Worm (Caenorhabditis elegans): ENCODE results near the gene cln-3.1.

DNA sequence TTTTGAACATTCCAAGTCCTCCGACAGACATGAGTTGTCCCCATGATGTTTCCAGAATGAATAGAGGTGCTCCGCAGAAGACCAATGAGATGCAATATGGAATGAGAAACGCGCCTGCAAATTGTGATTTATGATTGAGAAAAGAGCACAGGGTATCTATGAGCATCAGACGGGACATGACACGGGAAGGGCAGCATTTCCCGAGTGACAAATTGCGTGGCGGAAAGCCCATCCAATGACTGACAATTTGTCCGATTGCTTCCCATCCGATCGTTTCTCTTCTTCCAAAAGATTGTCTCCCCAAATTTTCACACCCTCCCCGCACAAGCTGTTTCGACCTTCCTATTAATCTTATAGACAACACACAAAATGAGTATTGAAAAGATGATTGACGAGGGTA, 42.3 kb upstream of the cln-3.1 start:
- TF ChIP-seq fkh-6 (tag; optimal IDR thresholded peaks at IDR 0.05) (no peak), pat-9 (tag; optimal IDR thresholded peaks at IDR 0.05) (no peak), pqm-1 (tag; optimal IDR thresholded peaks at IDR 0.05) (no peak), fkh-10 (GFP tag; optimal IDR thresholded peaks at IDR 0.05) (no peak), nhr-11 (tag; optimal IDR thresholded peaks at IDR 0.05) (no peak), nfya-1 (tag; optimal IDR thresholded peaks at IDR 0.05) (peak; percentile 6), sdc-2 (tag; optimal IDR thresholded peaks at IDR 0.05) (no peak), unc-86 (tag; optimal IDR thresholded peaks at IDR 0.05) (no peak), ahr-1 (tag; optimal IDR thresholded peaks at IDR 0.05) (no peak), tbx-2 (tag; optimal IDR thresholded peaks at IDR 0.05) (no peak), ama-1 (optimal IDR thresholded peaks at IDR 0.05) (no peak), ceh-22 (tag; optimal IDR thresholded peaks at IDR 0.05) (no peak), ceh-30 (tag; optimal IDR thresholded peaks at IDR 0.05) (no peak)
